Fruit fly (Drosophila melanogaster): Measurements from ENCODE around the gene CG8534.

Gene CG8534

DNA sequence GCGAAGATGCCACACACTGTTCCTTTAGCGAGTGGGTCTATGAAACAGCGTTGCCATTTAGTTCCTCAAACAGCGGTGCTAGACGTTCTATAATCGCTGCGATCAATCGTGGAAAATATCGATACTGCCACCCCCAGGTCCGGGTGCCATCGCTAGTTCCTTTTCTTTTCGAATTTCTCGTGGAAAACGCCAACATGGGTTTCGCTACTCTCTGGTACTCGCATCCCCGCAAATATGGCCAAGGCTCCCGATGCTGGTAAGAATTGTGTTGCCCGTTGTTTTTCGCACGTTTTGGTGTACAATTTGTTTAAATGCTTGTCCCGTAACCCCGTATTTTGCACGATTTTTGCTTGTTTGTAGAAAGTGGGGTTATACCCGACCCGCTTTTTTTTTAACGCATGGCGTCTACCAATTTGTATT, 34.6 kb upstream of the CG8534 start, which contains the start of gene RpS29 (continued):
- TF ChIP-seq CG8319 (GFP tag; optimal IDR thresholded peaks at IDR 0.05), result no peak
- no peak for TF ChIP-seq Lpt (GFP tag; optimal IDR thresholded peaks at IDR 0.05)
- TF ChIP-seq CG11762 (GFP tag; optimal IDR thresholded peaks at IDR 0.05; ENCODE audit: insufficient read depth), result no peak
- TF ChIP-seq dac (GFP tag; optimal IDR thresholded peaks at IDR 0.05), result no peak
- peak; percentile 8 for TF ChIP-seq CG34406 (GFP tag; optimal IDR thresholded peaks at IDR 0.05)
- TF ChIP-seq CG32006 (GFP tag; optimal IDR thresholded peaks at IDR 0.05), result no peak
- peak; percentile 47 for TF ChIP-seq CG3032 (tag; optimal IDR thresholded peaks at IDR 0.05)
- peak; percentile 10 for TF ChIP-seq CG10669 (GFP tag; optimal IDR thresholded peaks at IDR 0.05)
- peak; percentile 73 for TF ChIP-seq cyc (GFP tag; optimal IDR thresholded peaks at IDR 0.05)
- no peak for TF ChIP-seq Eip93F (GFP tag; optimal IDR thresholded peaks at IDR 0.05)
- peak; percentile 29 for TF ChIP-seq achi (GFP tag; optimal IDR thresholded peaks at IDR 0.05)
- no peak for TF ChIP-seq Gug (GFP tag; IDR thresholded peaks at IDR 0.05)
- peak; percentile 32 for TF ChIP-seq vri (GFP tag; optimal IDR thresholded peaks at IDR 0.05)
- TF ChIP-seq CG6854 (GFP tag; optimal IDR thresholded peaks at IDR 0.05), result peak; percentile 74
- no peak for TF ChIP-seq CG8632 (GFP tag; optimal IDR thresholded peaks at IDR 0.05)
- TF ChIP-seq svp (GFP tag), result peak; percentile 67
- TF ChIP-seq Sox15 (GFP tag; optimal IDR thresholded peaks at IDR 0.05), result peak; percentile 33
- peak; percentile 50 for TF ChIP-seq Sox102F (GFP tag; optimal IDR thresholded peaks at IDR 0.05)
- peak; percentile 36 for TF ChIP-seq CG10631 (GFP tag; optimal IDR thresholded peaks at IDR 0.05)
- TF ChIP-seq Eip78C (GFP tag), result peak; percentile 79
- TF ChIP-seq CG11902 (GFP tag; optimal IDR thresholded peaks at IDR 0.05), result peak; percentile 26
- TF ChIP-seq fd59A (GFP tag; optimal IDR thresholded peaks at IDR 0.05), result no peak
- no peak for TF ChIP-seq Met (GFP tag; optimal IDR thresholded peaks at IDR 0.05)
- TF ChIP-seq pdm3 (GFP tag; optimal IDR thresholded peaks at IDR 0.05), result peak; percentile 55
- peak; percentile 22 for TF ChIP-seq Hr4 (GFP tag; optimal IDR thresholded peaks at IDR 0.05)
- peak; percentile 73 for TF ChIP-seq CG3919 (GFP tag; optimal IDR thresholded peaks at IDR 0.05)
- TF ChIP-seq dsx (GFP tag; optimal IDR thresholded peaks at IDR 0.05; ENCODE audit: poor library complexity, severe bottlenecking), result peak; percentile 5
- peak; percentile 34 for TF ChIP-seq net (GFP tag; optimal IDR thresholded peaks at IDR 0.05)
- no peak for TF ChIP-seq Ets21C (GFP tag; optimal IDR thresholded peaks at IDR 0.05)
- no peak for TF ChIP-seq Smox (GFP tag; optimal IDR thresholded peaks at IDR 0.05)

DNA sequence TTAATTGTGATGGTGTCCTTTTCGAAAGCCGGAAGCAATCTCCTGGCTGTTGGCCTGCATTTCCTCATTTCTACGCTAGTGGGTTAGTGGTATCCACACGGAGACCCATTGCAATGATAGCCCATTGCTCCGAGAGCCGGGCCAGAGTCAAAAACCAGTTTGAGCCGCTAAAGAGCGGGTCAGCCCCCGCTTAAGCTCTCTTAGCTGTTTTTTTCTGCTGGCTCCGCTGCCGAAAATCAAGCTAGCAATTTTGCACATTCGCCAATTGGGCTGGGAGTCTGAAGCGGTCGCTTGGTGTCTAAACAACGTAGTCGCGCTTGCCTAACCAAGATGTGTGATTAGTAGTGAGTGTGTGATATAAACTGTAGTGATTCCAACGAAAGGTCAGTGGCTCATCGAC, 32.8 kb upstream of the CG8534 start, which contains the start of gene CG12947:
TSS of gene CG12947 (plus strand) at position 301 of the 400 bp plus-strand sequence.
- TF ChIP-seq CG7368 (GFP tag; optimal IDR thresholded peaks at IDR 0.05) (no peak), eg (GFP tag; IDR thresholded peaks at IDR 0.05) (0 out of 3 replicates have a peak, but pooled peaks have one; percentile 22), CG15336 (GFP tag; IDR thresholded peaks at IDR 0.05) (peak; percentile 27; the same call in 1 of the 2 replicates), CG6792 (GFP tag; optimal IDR thresholded peaks at IDR 0.05) (no peak), Eip78C (GFP tag) (peak; percentile 65), CG1621 (tag; optimal IDR thresholded peaks at IDR 0.05) (peak; percentile 1), Gug (GFP tag; IDR thresholded peaks at IDR 0.05) (no peak), CG32006 (GFP tag; optimal IDR thresholded peaks at IDR 0.05) (no peak), CG6276 (GFP tag; optimal IDR thresholded peaks at IDR 0.05) (peak; percentile 12), CG4318 (GFP tag; optimal IDR thresholded peaks at IDR 0.05) (no peak), spab (GFP tag; optimal IDR thresholded peaks at IDR 0.05) (no peak), Met (GFP tag; optimal IDR thresholded peaks at IDR 0.05) (no peak)

DNA sequence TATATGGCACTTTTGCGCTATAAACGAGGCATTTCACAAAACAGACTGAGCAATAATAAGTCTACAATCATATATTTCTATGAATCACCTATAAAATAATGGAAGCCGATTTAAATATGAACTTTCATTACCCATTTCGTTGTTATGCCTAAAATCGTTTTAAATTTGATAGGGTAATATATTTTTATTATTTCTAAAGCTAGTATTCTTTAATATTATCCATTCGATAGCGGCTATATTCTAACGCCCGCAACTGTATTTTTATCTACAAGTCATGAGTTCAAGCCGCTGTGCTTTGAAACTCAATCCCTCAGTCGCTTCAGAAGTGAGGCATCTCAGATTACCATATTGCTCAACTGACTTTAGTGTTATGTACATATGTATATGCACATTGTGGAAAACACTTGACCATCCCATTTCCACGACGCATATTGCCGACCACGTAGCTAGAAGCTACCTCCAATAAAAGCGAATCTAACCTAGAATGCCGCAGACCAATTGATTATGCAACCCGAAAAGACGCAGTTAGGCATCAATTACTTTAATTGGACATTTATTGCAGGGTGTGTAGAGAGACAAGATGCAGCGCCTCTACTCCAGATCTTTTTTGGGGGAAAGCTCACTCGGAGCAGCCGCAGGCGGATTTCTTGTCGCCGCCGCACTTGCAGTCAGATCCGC, 29.2 kb upstream of the CG8534 start:
- no peak for TF ChIP-seq CG8319 (GFP tag; optimal IDR thresholded peaks at IDR 0.05)
- no peak for TF ChIP-seq Eip75B (GFP tag; optimal IDR thresholded peaks at IDR 0.05)
- no peak for TF ChIP-seq CG11294 (GFP tag; IDR thresholded peaks at IDR 0.05)
- no peak for TF ChIP-seq CG10669 (GFP tag; optimal IDR thresholded peaks at IDR 0.05)
- peak; percentile 32 for TF ChIP-seq CG10631 (GFP tag; optimal IDR thresholded peaks at IDR 0.05)
- peak; percentile 78 for TF ChIP-seq svp (GFP tag)
- peak; percentile 7 for TF ChIP-seq esn (GFP tag; optimal IDR thresholded peaks at IDR 0.05)
- TF ChIP-seq Ets96B (tag; optimal IDR thresholded peaks at IDR 0.05), result peak; percentile 9
- peak; percentile 0 for TF ChIP-seq Hr4 (GFP tag; optimal IDR thresholded peaks at IDR 0.05)
- TF ChIP-seq Eip78C (GFP tag), result peak; percentile 55
- no peak for TF ChIP-seq Sox102F (GFP tag; optimal IDR thresholded peaks at IDR 0.05)
- peak; percentile 42 for TF ChIP-seq CG15336 (GFP tag; IDR thresholded peaks at IDR 0.05)
- no peak for TF ChIP-seq Blimp-1 (GFP tag; optimal IDR thresholded peaks at IDR 0.05)
- TF ChIP-seq CG31627 (GFP tag; optimal IDR thresholded peaks at IDR 0.05), result no peak
- peak; percentile 5 for TF ChIP-seq acj6 (GFP tag; optimal IDR thresholded peaks at IDR 0.05)
- TF ChIP-seq vri (GFP tag; optimal IDR thresholded peaks at IDR 0.05), result peak; percentile 23
- TF ChIP-seq eg (GFP tag; IDR thresholded peaks at IDR 0.05), result peak; percentile 36; the same call in 1 of the 3 replicates
- TF ChIP-seq CG32006 (GFP tag; optimal IDR thresholded peaks at IDR 0.05), result peak; percentile 41
